Worm (Caenorhabditis elegans): Measurements from ENCODE around the gene T20D3.6.

- TF ChIP-seq fax-1 (tag; optimal IDR thresholded peaks at IDR 0.05) (no peak), ama-1 (optimal IDR thresholded peaks at IDR 0.05) (no peak), dmd-4 (tag; optimal IDR thresholded peaks at IDR 0.05; ENCODE audit: borderline replicate concordance) (no peak), nfya-1 (tag; optimal IDR thresholded peaks at IDR 0.05) (no peak)
These were observed 45.7 kb upstream of the T20D3.6 start, which contains the start of gene C10C5.7 for ce11 chrIV:9384826-9385225.
